Worm (Caenorhabditis elegans): ENCODE measurements around the gene W07G4.5.

The W07G4.5 gene

DNA sequence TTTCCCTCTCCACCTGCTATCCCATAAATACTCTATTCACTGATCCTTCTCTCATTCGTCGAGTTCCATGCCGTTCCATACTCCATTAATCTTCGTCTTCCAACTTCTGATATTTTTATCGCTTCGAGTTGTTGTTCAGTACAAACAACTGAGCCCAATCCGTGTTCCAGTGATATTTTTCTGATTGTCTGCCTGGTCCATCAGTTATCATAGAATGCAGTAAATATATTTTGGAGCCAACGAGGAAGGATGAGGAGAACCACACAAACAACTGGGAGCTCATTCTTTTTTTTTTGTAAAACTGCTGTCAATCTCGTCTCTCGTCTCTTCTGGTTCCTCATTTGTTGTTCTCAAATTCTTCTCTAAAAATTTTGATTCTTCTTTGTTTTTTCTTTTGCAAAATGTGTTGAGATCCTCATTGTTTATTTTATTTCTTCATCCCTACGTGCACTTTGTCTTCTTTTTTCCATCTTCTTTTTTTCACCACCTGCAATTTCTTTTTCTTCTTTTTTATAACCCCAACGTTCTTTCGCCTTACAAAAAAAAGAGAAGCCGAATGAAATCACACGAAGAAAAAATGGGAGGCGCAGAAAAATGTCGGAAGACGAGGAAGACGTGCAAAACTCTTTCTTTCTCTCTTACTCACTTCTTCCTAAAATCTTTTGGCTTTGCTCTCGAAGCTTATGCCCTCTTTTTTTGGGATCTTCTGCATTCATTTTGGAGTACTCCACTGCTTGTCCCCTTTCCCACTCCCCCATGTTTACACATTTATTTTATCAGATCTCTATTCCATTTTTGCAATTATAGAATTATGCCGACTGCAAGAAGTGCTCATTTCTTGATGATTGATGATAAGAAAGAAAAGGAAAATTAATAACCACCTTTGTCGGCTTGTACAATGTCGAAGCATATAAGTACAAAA, 36.2 kb downstream of the W07G4.5 start:
- TF ChIP-seq dao-5 (tag; optimal IDR thresholded peaks at IDR 0.05) (no peak), W03F9.2 (tag; optimal IDR thresholded peaks at IDR 0.05) (no peak), him-1 (tag; optimal IDR thresholded peaks at IDR 0.05) (no peak)

DNA sequence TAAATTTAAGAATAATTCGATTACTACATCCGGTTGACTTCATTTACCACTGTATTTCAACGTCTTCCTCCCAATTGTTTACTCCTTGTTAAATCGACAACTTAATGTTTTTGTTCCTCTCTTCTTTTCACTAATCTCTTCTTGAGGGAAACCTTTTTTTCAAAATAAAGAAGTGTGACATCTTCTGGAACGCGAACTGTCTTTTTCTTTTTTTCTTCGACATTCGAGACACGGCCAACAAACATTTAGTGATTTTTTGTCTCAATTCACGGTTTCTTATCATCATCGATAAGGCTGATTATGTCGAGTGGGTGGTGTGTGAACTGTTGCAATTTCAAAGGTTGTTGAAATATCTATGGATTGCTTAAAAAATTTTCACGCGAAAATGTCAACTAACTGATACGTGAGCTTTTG, 37.5 kb downstream of the W07G4.5 start:
- TF ChIP-seq W03F9.2 (tag; optimal IDR thresholded peaks at IDR 0.05): no peak
- TF ChIP-seq dao-5 (tag; optimal IDR thresholded peaks at IDR 0.05): no peak
- TF ChIP-seq him-1 (tag; optimal IDR thresholded peaks at IDR 0.05): no peak

DNA sequence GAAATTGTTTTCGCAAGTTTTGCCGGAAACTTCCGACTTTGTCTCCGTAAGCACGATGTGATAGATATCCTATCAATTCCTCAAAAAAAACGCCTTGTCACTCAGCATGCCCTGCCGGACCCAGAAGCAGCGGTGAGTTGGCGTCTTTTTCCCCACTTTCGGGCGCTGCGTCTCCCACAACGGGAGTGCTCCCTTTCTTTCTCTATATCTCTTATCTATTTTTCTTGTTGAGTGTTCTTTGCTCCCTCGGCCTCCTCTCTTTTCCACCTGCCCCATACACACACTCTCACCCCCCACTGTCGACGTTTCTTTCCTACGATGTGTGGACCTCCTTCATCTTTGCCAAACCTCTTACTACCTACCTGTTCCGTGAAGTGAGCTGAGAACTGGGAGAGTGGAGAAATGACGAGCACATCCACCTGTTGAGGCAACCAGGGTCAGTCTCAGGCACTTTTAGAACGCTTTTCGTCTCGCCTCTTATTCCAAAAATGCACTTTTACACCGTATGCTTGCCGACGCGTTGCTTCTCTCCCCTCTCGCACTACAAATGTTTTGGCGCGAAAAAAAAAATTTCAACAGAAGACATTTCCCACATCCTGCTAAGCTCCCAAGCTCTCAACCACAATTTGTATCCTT, 38.3 kb downstream of the W07G4.5 start:
- TF ChIP-seq dao-5 (tag; optimal IDR thresholded peaks at IDR 0.05): peak; percentile 3
- peak; percentile 67 for TF ChIP-seq him-1 (tag; optimal IDR thresholded peaks at IDR 0.05)
- peak; percentile 32 for TF ChIP-seq W03F9.2 (tag; optimal IDR thresholded peaks at IDR 0.05)

DNA sequence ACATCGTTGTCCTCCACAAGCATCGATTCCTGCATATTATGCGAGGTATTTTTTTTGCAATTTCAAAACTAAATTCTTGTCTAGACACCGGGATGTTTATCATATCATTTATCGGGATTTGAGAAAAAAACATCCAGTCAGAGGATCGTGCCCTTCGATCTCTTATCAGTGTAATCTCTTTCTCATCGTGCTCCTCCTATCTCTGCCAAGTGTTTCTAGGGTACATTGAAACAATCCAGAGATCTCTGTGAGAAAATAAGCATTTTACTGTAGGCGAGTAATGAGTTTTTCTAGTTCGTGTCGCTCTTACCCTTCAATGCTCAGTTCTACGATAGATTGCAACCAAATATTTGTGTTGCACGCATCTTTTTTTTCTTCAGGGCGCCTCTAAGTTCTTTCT, 40.7 kb downstream of the W07G4.5 start:
- TF ChIP-seq W03F9.2 (tag; optimal IDR thresholded peaks at IDR 0.05) (no peak), him-1 (tag; optimal IDR thresholded peaks at IDR 0.05) (no peak), dao-5 (tag; optimal IDR thresholded peaks at IDR 0.05) (no peak)

DNA sequence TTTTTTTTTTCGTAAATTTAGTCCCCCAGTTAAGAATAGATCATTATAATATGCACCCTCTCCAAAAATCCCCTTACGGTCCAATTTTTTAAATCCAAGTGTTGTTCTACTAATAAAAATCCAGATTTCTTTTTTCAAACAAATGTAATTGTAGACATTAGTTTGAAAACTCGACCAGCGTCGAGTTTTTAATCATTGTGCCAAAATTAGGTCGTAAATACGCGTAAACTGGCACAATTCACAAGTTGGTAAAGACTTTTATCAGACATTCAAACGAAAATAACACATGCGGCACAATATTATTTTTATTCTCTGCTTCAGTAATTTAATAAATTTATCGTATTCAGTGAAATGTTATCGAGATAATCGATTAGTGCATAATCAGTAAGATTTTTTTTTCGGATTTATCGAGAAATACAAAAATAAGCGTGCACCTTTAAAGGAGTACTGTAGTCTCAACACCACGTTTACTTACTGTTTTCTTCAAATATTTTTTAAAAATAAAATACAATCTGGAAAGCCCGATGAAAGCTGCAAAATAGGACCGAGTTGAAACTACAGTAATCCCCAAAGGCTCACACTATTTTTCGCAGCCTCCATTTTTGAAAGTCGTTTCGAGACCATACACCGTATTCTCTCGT, 42.5 kb downstream of the W07G4.5 start, which contains the start of gene C34B4.4:
C34B4.4 (plus strand) TSS at position 276 of the 641 bp plus-strand sequence.
- TF ChIP-seq him-1 (tag; optimal IDR thresholded peaks at IDR 0.05) (no peak), W03F9.2 (tag; optimal IDR thresholded peaks at IDR 0.05) (no peak), dao-5 (tag; optimal IDR thresholded peaks at IDR 0.05) (no peak)

DNA sequence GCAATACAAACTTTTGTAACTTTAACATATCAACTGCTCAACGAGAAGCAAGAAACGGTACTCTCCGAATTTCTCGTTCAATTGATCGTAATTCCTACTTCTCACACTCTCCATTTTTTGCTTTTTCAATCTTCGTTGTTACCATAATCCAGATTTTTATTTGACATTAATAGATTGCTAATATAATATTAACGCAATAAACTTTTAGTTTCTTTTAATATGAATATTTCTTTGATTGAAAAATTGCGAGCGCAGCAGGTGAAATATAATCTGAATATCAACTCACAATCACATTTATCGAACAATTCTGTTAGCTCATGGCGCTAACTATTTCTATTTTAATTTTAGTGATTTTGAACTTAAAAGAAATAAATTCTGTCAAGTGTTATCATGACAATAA, 44.6 kb downstream of the W07G4.5 start, which contains the start of gene lurp-4:
lurp-4 (plus strand) TSS at position 301 of the 400 bp plus-strand sequence.
- TF ChIP-seq him-1 (tag; optimal IDR thresholded peaks at IDR 0.05) (no peak), dao-5 (tag; optimal IDR thresholded peaks at IDR 0.05) (no peak), W03F9.2 (tag; optimal IDR thresholded peaks at IDR 0.05) (no peak)

DNA sequence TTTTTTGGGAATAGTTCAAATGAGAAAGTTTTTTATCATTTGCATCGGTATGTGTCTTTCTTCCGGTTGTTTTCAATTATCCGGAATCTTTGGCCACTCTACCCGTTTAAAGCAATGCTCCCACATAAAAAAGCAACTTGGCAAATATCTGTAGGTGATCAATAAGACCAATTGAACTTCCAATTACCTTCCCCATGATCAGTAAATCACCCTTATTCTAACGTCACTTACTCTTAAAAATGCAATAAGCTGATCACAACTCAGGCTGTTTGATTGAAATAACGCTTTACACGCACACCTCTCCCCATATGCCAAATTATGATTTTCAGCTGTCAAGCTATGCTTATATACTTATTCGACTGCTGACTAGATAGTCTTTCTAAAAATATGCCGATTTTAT, 47.9 kb downstream of the W07G4.5 start, which contains the start of gene C34B4.5:
C34B4.5 (plus strand) TSS at position 301 of the 400 bp plus-strand sequence.
- TF ChIP-seq dao-5 (tag; optimal IDR thresholded peaks at IDR 0.05) (no peak), him-1 (tag; optimal IDR thresholded peaks at IDR 0.05) (no peak), W03F9.2 (tag; optimal IDR thresholded peaks at IDR 0.05) (no peak)
